Worm (Caenorhabditis elegans) whole organism, L4/young adult: ENCODE results near the gene gpla-1.

Experiments used
- W03F9.2 ChIP-seq: fragments of 150-350 bp; optimal IDR thresholded peaks from 2 replicates; lab custom pipeline; 2014; ENCODE audit warnings: missing biosample characterization, missing genetic modification characterization
- dao-5 ChIP-seq: sonication (generic microtip); optimal IDR thresholded peaks from 2 replicates; lab custom pipeline; 2016; ENCODE audit warnings: missing genotype, missing genetic modification characterization, moderate library complexity, missing compliant biosample characterization
- him-1 ChIP-seq: sonication (generic microtip); optimal IDR thresholded peaks from 2 replicates; lab custom pipeline; 2016; ENCODE audit warnings: missing genotype, missing genetic modification reagents, missing genetic modification characterization, missing compliant biosample characterization

Gene gpla-1

DNA sequence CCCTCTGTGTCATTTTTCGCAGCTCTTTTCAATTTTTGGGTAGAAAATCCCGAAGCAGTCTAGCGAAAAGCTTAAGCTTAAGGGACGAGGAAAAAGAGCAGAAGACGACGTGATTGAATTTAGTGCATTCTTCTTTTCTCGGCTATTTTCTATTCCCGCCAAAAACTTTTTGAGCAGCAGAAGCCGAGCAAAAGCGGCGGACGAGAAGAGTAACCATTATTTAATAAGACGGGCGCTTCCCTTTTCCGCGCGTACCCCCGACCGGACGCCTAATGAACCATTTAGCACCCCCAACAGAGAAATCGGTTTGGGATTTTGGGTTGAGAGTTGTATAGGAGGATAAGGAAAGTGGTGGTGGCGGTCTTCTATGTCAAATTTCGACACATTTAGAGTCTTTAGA is 16.0 kb upstream of the gpla-1 start:
- TF ChIP-seq dao-5 (tag; lab: Kevin White, UChicago) (no peak), W03F9.2 (tag; lab: Kevin White, UChicago) (no peak), him-1 (tag; lab: Kevin White, UChicago) (no peak)

DNA sequence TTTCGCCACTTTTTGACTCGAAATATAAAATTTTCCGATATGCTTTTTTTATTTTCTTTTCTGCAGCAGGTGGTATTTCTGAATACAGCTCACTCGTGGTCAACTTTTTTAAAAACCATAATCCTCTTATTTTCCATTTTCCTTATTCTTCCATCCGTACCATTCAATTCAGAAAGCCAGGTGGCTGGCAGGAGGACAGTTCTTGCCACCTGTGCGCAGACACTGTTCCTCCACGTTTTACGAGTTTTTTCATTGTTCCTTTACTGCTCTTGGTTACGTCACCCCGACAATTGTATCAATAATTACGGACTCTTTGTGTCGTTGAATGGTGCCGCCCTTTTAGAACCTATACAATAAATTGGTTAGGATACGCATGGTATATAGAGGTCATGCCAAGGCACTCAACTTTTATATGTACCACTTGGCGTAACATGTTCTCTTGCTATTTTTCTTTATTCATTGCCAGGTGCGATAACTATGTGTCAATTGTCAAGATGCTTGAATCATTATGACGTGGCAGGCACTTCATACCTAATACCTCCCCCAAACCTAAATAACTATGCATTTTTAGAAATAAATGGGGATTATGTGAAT is 15.3 kb upstream of the gpla-1 start:
- TF ChIP-seq W03F9.2 (tag; lab: Kevin White, UChicago) = no peak
- no peak for TF ChIP-seq dao-5 (tag; lab: Kevin White, UChicago)
- no peak for TF ChIP-seq him-1 (tag; lab: Kevin White, UChicago)

DNA sequence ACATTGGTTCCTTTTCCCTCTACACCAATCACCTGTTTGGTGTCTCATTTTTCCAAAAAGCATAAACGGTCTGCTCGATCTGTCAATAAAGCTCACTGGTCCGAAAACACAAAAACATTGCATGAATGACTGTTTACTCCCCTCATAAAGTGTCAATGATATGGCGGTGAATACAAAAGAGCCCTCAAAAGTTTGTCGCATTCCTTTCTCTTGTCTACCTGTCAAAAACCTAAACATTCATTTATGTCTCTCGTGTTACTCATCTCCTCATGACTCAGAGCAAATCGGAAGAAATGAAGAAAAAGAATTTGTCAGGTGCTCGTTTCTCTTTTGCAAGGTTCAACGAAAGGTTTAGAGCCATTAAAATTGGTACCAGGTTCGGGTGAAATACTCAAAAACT is 13.6 kb upstream of the gpla-1 start:
- no peak for TF ChIP-seq W03F9.2 (tag; lab: Kevin White, UChicago)

DNA sequence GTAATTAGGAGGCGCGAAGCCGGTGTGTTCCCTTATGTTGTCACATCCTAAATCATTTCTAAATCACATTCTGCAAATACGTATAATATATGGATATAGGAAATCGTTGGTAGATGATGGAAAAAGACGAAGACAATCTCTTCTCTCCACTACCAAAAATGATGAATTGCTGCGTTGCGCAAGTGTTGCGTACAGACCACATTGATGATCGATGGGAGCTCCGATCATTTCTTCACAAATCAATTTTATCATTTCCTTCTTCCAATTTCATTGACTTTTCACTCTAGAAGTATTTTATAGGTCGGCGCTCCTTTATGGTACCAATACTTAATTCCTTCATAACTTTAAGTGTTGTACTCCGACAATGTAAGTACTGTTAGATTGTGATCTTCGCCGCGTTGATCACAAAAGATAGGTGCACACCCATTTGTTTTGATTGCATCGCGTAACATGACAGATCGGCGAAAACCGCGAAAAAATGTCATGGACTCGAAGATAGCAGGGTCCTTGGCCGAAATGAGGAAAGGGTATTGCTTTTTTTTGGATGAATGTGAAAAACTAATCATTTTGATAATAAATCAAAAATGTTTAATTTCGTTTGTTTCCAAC is 12.0 kb upstream of the gpla-1 start:
- TF ChIP-seq him-1 (tag; lab: Kevin White, UChicago) (no peak), W03F9.2 (tag; lab: Kevin White, UChicago) (no peak), dao-5 (tag; lab: Kevin White, UChicago) (no peak)

DNA sequence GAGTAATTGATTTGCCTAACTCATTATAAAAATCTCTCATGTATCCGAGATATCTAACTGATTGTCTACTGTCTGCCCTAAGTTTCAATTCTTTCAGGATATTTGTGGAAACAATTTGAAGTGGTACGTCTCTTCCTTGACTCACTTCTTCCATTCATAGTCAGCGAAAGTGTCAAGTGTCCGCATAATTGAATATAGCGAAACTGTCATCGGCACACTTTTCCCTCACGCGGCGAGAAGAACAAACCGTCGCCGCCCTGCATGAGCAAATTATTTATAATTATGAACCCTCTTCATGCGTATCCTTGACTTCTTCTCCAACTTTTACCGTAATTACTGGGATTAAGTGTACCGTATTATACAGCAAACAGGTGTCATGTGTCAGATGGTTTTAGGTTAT is 11.0 kb upstream of the gpla-1 start:
- TF ChIP-seq dao-5 (tag; lab: Kevin White, UChicago) (no peak), W03F9.2 (tag; lab: Kevin White, UChicago) (no peak), him-1 (tag; lab: Kevin White, UChicago) (no peak)

DNA sequence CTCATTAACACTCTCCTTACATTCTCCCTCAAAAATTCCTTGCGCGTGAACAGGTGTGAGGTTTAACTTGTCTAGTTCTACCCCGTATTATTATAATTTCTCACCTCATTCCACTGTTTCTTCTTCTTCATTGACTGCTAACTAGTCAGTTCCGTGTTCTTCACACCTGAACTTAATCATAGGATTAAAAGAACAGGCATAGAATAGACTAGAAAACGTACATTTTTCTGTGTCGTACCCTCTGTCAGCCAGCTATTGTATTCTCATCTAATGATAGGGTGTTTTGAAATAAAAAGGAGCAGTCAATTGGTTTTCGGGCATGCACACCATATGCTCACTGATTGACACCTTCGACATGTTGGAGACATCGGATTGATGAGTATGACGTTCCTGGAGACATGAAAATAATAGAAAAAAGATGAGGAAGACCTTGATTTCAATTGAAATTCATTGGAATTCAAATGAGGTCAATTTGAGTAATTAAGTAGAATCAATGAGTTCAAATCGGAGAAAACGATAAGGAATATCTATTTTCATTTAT is 9.9 kb upstream of the gpla-1 start:
- no peak for TF ChIP-seq W03F9.2 (tag; lab: Kevin White, UChicago)
- no peak for TF ChIP-seq dao-5 (tag; lab: Kevin White, UChicago)
- TF ChIP-seq him-1 (tag; lab: Kevin White, UChicago) = no peak

DNA sequence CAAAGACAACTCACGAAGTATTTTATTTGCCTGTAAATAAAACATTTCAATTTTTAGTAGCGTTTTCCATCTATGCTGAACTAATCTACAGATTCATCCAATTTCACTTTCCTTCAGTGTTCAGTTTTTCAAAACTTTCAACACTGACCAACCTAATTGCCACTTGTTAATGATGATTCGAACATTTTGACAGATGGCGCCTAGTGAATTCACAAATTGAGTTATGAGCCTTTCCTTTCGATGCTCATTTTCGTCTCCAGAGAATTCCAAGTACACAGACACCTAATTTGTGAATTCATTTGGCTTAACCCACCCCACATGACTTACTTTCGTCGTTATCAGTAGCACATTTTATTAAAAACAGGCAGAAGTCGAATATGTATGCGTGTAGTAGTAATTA is 9.2 kb upstream of the gpla-1 start:
- TF ChIP-seq him-1 (tag; lab: Kevin White, UChicago) (no peak), dao-5 (tag; lab: Kevin White, UChicago) (no peak), W03F9.2 (tag; lab: Kevin White, UChicago) (no peak)

DNA sequence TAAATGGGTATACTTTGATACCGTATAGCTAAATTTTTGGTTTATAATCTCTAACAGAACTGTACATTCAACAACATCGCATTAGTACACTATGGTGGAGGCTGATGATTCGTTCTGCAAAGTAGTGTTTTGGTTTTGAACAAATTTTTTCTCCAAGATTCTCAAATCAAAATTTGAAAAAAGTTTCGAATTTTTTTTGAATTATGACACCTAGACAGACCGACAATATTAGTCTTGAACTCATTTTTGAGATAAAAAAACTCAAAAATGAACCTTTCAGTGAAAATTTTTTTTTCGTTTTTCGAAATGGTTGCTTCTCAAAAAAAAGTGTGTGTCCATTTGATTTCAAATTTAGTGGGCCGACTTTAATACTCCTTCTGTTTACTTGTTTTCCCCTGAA is 7.8 kb upstream of the gpla-1 start:
- TF ChIP-seq dao-5 (tag; lab: Kevin White, UChicago) = no peak
- no peak for TF ChIP-seq W03F9.2 (tag; lab: Kevin White, UChicago)
- TF ChIP-seq him-1 (tag; lab: Kevin White, UChicago) = no peak

DNA sequence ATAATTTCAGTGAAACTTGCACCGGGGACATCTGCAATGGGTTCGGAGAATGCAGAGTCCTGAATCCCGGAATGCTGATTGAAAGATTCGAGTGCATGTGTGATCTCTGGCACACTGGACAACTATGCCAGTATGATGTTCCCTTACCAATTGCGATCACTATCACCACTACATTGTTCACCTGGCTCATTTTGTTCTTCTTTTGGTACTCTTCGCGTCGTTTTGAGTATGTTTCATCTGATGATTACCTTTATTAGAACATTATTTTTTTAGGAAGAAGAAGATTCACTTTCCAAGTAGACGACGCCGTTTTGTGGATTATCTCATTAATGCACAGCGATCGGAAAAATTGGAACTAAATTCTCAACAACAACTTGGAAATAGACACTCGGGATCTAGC is 6.1 kb upstream of the gpla-1 start:
- TF ChIP-seq dao-5 (tag; lab: Kevin White, UChicago) (no peak), him-1 (tag; lab: Kevin White, UChicago) (no peak), W03F9.2 (tag; lab: Kevin White, UChicago) (no peak)

DNA sequence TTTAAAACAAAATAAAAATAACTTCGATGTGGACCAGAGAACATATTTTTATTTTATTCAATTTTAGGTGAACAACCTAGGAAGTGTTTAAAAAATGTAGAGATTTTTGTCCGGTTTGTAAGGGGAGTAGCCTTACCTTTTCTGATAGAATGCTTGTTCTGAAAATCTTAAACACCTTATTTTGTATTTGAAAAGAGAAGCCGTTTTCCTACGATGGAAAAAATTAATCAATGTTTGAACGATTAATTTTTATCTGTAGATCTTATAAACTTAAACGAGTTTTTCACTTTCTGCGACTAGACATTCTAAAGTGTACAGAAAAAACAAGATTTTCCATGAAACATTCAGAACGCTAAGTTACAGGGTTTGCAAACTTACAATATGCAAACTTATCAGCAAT is 4.7 kb upstream of the gpla-1 start, which contains the start of gene F58H1.6:
TSS of gene F58H1.6 (plus strand) at position 301 of the 400 bp plus-strand sequence.
- TF ChIP-seq W03F9.2 (tag; lab: Kevin White, UChicago) (no peak), dao-5 (tag; lab: Kevin White, UChicago) (no peak), him-1 (tag; lab: Kevin White, UChicago) (no peak)

DNA sequence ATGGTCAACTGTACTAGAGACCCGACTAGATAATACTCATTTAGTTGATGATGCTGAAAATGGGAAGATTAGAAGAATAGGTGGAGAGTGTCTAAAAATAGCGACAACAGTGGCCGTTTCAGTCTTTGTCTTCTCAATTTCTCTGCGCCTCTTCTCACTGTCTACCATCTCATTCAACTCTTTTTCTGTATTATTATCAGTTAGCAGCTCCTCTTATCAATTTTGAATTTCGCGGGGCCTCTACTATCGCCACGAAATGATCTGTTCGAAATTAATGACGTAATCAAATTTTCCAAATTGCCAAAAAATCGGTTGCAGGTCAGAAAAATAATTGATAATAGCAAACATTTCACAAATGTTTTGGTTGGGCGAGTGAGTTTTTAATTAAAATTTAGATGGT is 4.1 kb upstream of the gpla-1 start:
- TF ChIP-seq him-1 (tag; lab: Kevin White, UChicago) (no peak), dao-5 (tag; lab: Kevin White, UChicago) (no peak), W03F9.2 (tag; lab: Kevin White, UChicago) (no peak)

DNA sequence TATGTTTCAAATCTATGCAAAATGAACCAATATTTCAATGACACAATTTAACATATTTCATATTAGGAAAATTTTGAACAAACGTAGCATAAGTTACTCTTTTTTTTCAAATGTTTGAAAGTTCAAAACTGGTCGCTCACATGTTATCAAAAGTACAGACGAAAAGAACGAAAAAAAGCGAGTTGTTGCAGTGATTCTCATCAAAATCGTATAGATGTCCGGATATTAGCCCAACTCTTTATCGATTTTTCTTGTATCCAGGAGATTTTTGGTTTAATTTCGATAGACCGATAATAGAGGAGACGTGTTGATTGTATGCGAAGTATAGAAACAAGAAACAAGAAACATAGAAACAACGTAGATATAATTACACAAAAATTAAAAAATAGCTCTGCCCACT is 2.7 kb upstream of the gpla-1 start:
- TF ChIP-seq W03F9.2 (tag; lab: Kevin White, UChicago) (no peak), dao-5 (tag; lab: Kevin White, UChicago) (no peak), him-1 (tag; lab: Kevin White, UChicago) (no peak)

DNA sequence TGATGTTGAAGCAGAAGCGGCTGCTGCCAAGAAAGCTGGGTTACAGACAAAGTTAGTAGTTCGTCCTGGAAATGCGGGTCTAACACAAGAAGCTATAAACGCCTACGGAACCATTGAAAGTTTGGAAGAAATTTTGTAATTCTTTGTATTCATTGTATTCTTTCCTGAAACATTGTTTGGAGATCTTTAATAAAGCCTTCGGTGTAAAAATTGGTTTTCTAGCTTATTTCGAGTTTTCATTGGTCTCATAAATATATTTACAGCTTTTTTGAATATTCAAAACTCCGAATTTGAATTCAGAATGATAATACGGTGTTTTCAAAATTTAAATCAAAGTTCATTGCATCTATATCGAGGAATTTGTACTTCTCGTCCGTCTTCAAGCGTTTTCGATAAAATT is 2.8 kb downstream of the gpla-1 start, which contains the start of gene F58H1.8:
TSS of gene F58H1.8 (plus strand) at position 301 of the 400 bp plus-strand sequence.
- no peak for TF ChIP-seq dao-5 (tag; lab: Kevin White, UChicago)
- TF ChIP-seq him-1 (tag; lab: Kevin White, UChicago) = no peak
- no peak for TF ChIP-seq W03F9.2 (tag; lab: Kevin White, UChicago)
